Fruit fly (Drosophila melanogaster): Measurements from ENCODE around the gene CG11964.
A peak's percentile ranks its signal among the peaks of the same experiment; 100 is the strongest.

The CG11964 gene

dm6 chr3R:8896740-8897139 is 48.1 kb downstream of the CG11964 start (continued):
- TF ChIP-seq CG3726 (GFP tag; IDR thresholded peaks at IDR 0.05): no peak
- peak; percentile 12 for TF ChIP-seq CG1647 (GFP tag; optimal IDR thresholded peaks at IDR 0.05)
- TF ChIP-seq CG32772 (GFP tag; IDR thresholded peaks at IDR 0.05): peak; percentile 31; the same call in 1 of the 2 replicates
- TF ChIP-seq Eip74EF (GFP tag; optimal IDR thresholded peaks at IDR 0.05): peak in 1 of 2 experiments; percentile 62
- peak; percentile 16 for TF ChIP-seq CTCF (GFP tag; optimal IDR thresholded peaks at IDR 0.05)
- TF ChIP-seq gem (tag; optimal IDR thresholded peaks at IDR 0.05): peak; percentile 85
- TF ChIP-seq CG15269 (tag; optimal IDR thresholded peaks at IDR 0.05): peak; percentile 84
- peak; percentile 63 for TF ChIP-seq Aef1 (GFP tag; IDR thresholded peaks at IDR 0.05)
- TF ChIP-seq salm (tag; optimal IDR thresholded peaks at IDR 0.05): peak; percentile 59
- TF ChIP-seq CG2120 (GFP tag; optimal IDR thresholded peaks at IDR 0.05): peak; percentile 78
- no peak for TF ChIP-seq CG4707 (GFP tag; optimal IDR thresholded peaks at IDR 0.05)
- no peak for TF ChIP-seq C15 (GFP tag; IDR thresholded peaks at IDR 0.05)
- no peak for TF ChIP-seq Poxn (GFP tag; IDR thresholded peaks at IDR 0.05)
- TF ChIP-seq Adf1 (GFP tag; IDR thresholded peaks at IDR 0.05): no peak
- TF ChIP-seq CG14441 (GFP tag; IDR thresholded peaks at IDR 0.05): peak; percentile 71
- peak; percentile 40 for TF ChIP-seq CG12155 (GFP tag; optimal IDR thresholded peaks at IDR 0.05)
- TF ChIP-seq CG10543 (GFP tag; optimal IDR thresholded peaks at IDR 0.05): peak; percentile 57
- TF ChIP-seq Jarid2 (GFP tag; optimal IDR thresholded peaks at IDR 0.05): peak; percentile 14
- TF ChIP-seq nerfin-1 (tag; optimal IDR thresholded peaks at IDR 0.05): peak; percentile 38
- TF ChIP-seq kah (GFP tag; optimal IDR thresholded peaks at IDR 0.05): peak; percentile 32
- peak; percentile 74 for TF ChIP-seq CG16863 (GFP tag; optimal IDR thresholded peaks at IDR 0.05)
- no peak for TF ChIP-seq grn (GFP tag; optimal IDR thresholded peaks at IDR 0.05)
- TF ChIP-seq fd96Cb (tag; optimal IDR thresholded peaks at IDR 0.05): peak; percentile 69
- no peak for TF ChIP-seq CG43689 (GFP tag; IDR thresholded peaks at IDR 0.05)
- TF ChIP-seq lov (optimal IDR thresholded peaks at IDR 0.05): no peak
- 0 out of 3 replicates have a peak, but pooled peaks have one; percentile 11 for TF ChIP-seq lov (GFP tag; IDR thresholded peaks at IDR 0.05)
- TF ChIP-seq CG34376 (GFP tag; optimal IDR thresholded peaks at IDR 0.05): no peak
- TF ChIP-seq CG8944 (GFP tag; optimal IDR thresholded peaks at IDR 0.05): peak; percentile 60
- peak; percentile 65 for TF ChIP-seq NC2β (GFP tag; optimal IDR thresholded peaks at IDR 0.05)
- peak; percentile 50; the same call in 1 of the 3 replicates for TF ChIP-seq CG2889 (GFP tag; IDR thresholded peaks at IDR 0.05)
- TF ChIP-seq fd102C (GFP tag; optimal IDR thresholded peaks at IDR 0.05): no peak
- TF ChIP-seq Trl (optimal IDR thresholded peaks at IDR 0.05): no peak
- TF ChIP-seq Trl (GFP tag; optimal IDR thresholded peaks at IDR 0.05): peak; percentile 77
- no peak for TF ChIP-seq CG11093 (GFP tag; IDR thresholded peaks at IDR 0.05)
- no peak for TF ChIP-seq ash1 (GFP tag; optimal IDR thresholded peaks at IDR 0.05)
- TF ChIP-seq pnt (GFP tag; optimal IDR thresholded peaks at IDR 0.05): peak; percentile 61
- no peak for TF ChIP-seq CG4617 (GFP tag; optimal IDR thresholded peaks at IDR 0.05; ENCODE audit: borderline replicate concordance)
- peak; percentile 36 for TF ChIP-seq CG33557 (GFP tag; optimal IDR thresholded peaks at IDR 0.05)
- TF ChIP-seq CkIIα-i1 (GFP tag; IDR thresholded peaks at IDR 0.05): no peak
- TF ChIP-seq bsh (GFP tag; optimal IDR thresholded peaks at IDR 0.05): peak; percentile 29 to 76
- TF ChIP-seq Nf-YA (GFP tag; IDR thresholded peaks at IDR 0.05): peak; percentile 28; the same call in 1 of the 2 replicates
- peak; percentile 78 for TF ChIP-seq CG2678 (tag; optimal IDR thresholded peaks at IDR 0.05)
- TF ChIP-seq Blimp-1 (GFP tag; optimal IDR thresholded peaks at IDR 0.05): peak; percentile 68
- peak; percentile 64 for TF ChIP-seq HLH54F (GFP tag; optimal IDR thresholded peaks at IDR 0.05)
- no peak for TF ChIP-seq CG2199 (GFP tag; IDR thresholded peaks at IDR 0.05)
- peak; percentile 82 for TF ChIP-seq CG11504 (tag; optimal IDR thresholded peaks at IDR 0.05)
- TF ChIP-seq CG18599 (GFP tag; optimal IDR thresholded peaks at IDR 0.05): peak; percentile 72
- no peak for TF ChIP-seq slp2 (GFP tag; optimal IDR thresholded peaks at IDR 0.05)
- no peak for TF ChIP-seq NK7.1 (GFP tag; optimal IDR thresholded peaks at IDR 0.05)
- 0 out of 2 replicates have a peak, but pooled peaks have one; percentile 30 for TF ChIP-seq ap (GFP tag; IDR thresholded peaks at IDR 0.05)
- peak; percentile 63; the same call in 1 of the 2 replicates for TF ChIP-seq Xrp1 (GFP tag; IDR thresholded peaks at IDR 0.05)
- TF ChIP-seq Camta (GFP tag; optimal IDR thresholded peaks at IDR 0.05): peak; percentile 71

All from whole organism, embryonic.